Worm (Caenorhabditis elegans) whole organism, young adult: ENCODE measurements around the gene F56C3.10.
A peak's percentile ranks its signal among the peaks of the same experiment; 100 is the strongest.

Experiments used
- B0019.2 ChIP-seq: fragments of 200-800 bp; sonication (Bioruptor generic); conservative IDR thresholded peaks from 2 replicates; pipeline ENCODE4 v1.3.6; 2022; ENCODE audit warnings: missing genetic modification reagents, missing genetic modification characterization, missing compliant biosample characterization
- B0035.1 ChIP-seq: sonication (generic microtip); optimal IDR thresholded peaks from 2 replicates; lab custom pipeline; 2016; ENCODE audit warnings: missing genetic modification characterization, mild to moderate bottlenecking, missing compliant biosample characterization, missing genotype, missing genetic modification reagents
- B0261.1 ChIP-seq: sonication (generic microtip); optimal IDR thresholded peaks from 2 replicates; lab custom pipeline; 2016; ENCODE audit warnings: mild to moderate bottlenecking, missing genetic modification characterization, moderate library complexity, missing compliant biosample characterization
- B0336.3 ChIP-seq: fragments of 200-800 bp; sonication (Bioruptor generic); IDR thresholded peaks from 2 replicates; pipeline ENCODE4 v1.3.6; 2022; ENCODE audit warnings: missing genetic modification characterization, missing compliant biosample characterization
- C06A6.2 ChIP-seq: fragments of 200-800 bp; sonication (Bioruptor generic); conservative IDR thresholded peaks from 2 replicates; pipeline ENCODE4 v1.3.6; 2022; ENCODE audit warnings: missing genetic modification characterization, missing compliant biosample characterization
- D2030.7 ChIP-seq: fragments of 200-800 bp; sonication (Bioruptor generic); IDR thresholded peaks from 2 replicates; pipeline ENCODE4 v1.3.6; 2022; ENCODE audit warnings: missing genetic modification reagents, missing genetic modification characterization, missing compliant biosample characterization
- F10E7.11 ChIP-seq: sonication (generic microtip); optimal IDR thresholded peaks from 2 replicates; lab custom pipeline; 2017; ENCODE audit warnings: mild to moderate bottlenecking, missing genetic modification characterization, moderate library complexity, missing compliant biosample characterization
- F22D6.2 ChIP-seq: sonication (generic microtip); optimal IDR thresholded peaks from 2 replicates; lab custom pipeline; 2016; ENCODE audit warnings: mild to moderate bottlenecking, missing genetic modification characterization, missing compliant biosample characterization
- F37B4.10 ChIP-seq: fragments of 200-800 bp; sonication (Bioruptor generic); IDR thresholded peaks from 2 replicates; pipeline ENCODE4 v1.3.6; 2022; ENCODE audit warnings: missing genetic modification characterization, missing compliant biosample characterization
- F52B5.7 ChIP-seq: sonication (generic microtip); optimal IDR thresholded peaks from 2 replicates; lab custom pipeline; 2016; ENCODE audit warnings: mild to moderate bottlenecking, missing genetic modification characterization, missing compliant biosample characterization
- F57C9.4 ChIP-seq: sonication (generic microtip); optimal IDR thresholded peaks from 2 replicates; lab custom pipeline; 2017; ENCODE audit warnings: mild to moderate bottlenecking, missing genetic modification characterization, missing compliant biosample characterization
- Y67H2A.10 ChIP-seq: fragments of 200-800 bp; sonication (Bioruptor generic); conservative IDR thresholded peaks from 2 replicates; pipeline ENCODE4 v1.3.6; 2022; ENCODE audit warnings: missing genetic modification reagents, missing genetic modification characterization, missing compliant biosample characterization
- akir-1 ChIP-seq: fragments of 200-800 bp; sonication (Bioruptor generic); optimal IDR thresholded peaks from 2 replicates; lab custom pipeline; 2018; ENCODE audit warnings: mild to moderate bottlenecking, missing genetic modification characterization, moderate library complexity, missing compliant biosample characterization
- attf-3 ChIP-seq: fragments of 200-800 bp; sonication (Bioruptor generic); conservative IDR thresholded peaks from 2 replicates; pipeline ENCODE4 v1.3.6; 2022; ENCODE audit warnings: missing genetic modification reagents, missing genetic modification characterization, missing compliant biosample characterization
- attf-6 ChIP-seq: fragments of 200-800 bp; sonication (Bioruptor generic); IDR thresholded peaks from 2 replicates; pipeline ENCODE4 v1.3.6; 2022; ENCODE audit warnings: missing genetic modification reagents, missing genetic modification characterization, missing compliant biosample characterization
- ccch-3 ChIP-seq: fragments of 200-800 bp; sonication (Bioruptor generic); optimal IDR thresholded peaks from 2 replicates; lab custom pipeline; 2018; ENCODE audit warnings: mild to moderate bottlenecking, missing genetic modification characterization, missing compliant biosample characterization
- ceh-100 ChIP-seq: fragments of 200-800 bp; sonication (Bioruptor generic); IDR thresholded peaks from 2 replicates; pipeline ENCODE4 v1.3.6; 2022; ENCODE audit warnings: missing genetic modification reagents, missing genetic modification characterization, missing compliant biosample characterization
- ceh-79 ChIP-seq: sonication (generic microtip); optimal IDR thresholded peaks from 2 replicates; lab custom pipeline; 2017; ENCODE audit warnings: mild to moderate bottlenecking, missing genetic modification characterization, missing compliant biosample characterization
- ceh-91 ChIP-seq: fragments of 200-800 bp; sonication (Bioruptor generic); IDR thresholded peaks from 2 replicates; pipeline ENCODE4 v1.3.6; 2022; ENCODE audit warnings: missing genetic modification reagents, missing genetic modification characterization, missing compliant biosample characterization
- efl-1 ChIP-seq: fragments of 150-350 bp; optimal IDR thresholded peaks from 2 replicates; lab custom pipeline; 2014; ENCODE audit warnings: missing biosample characterization, missing genetic modification reagents, missing genetic modification characterization
- ekl-4 ChIP-seq: fragments of 200-800 bp; sonication (Bioruptor generic); IDR thresholded peaks from 2 replicates; pipeline ENCODE4 v1.3.6; 2022; ENCODE audit warnings: missing genetic modification reagents, missing genetic modification characterization, missing compliant biosample characterization
- ets-4 ChIP-seq: fragments of 200-800 bp; sonication (Bioruptor generic); optimal IDR thresholded peaks from 2 replicates; lab custom pipeline; 2018; ENCODE audit warnings: mild to moderate bottlenecking, missing genetic modification characterization, missing compliant biosample characterization
- fkh-3 ChIP-seq: sonication (generic microtip); optimal IDR thresholded peaks from 2 replicates; lab custom pipeline; 2016; ENCODE audit warnings: mild to moderate bottlenecking, missing genetic modification characterization, missing compliant biosample characterization
- gei-17 ChIP-seq: fragments of 200-800 bp; sonication (Bioruptor generic); optimal IDR thresholded peaks from 2 replicates; lab custom pipeline; 2018; ENCODE audit warnings: mild to moderate bottlenecking, missing genetic modification characterization, missing compliant biosample characterization
- hmg-1.2 ChIP-seq: fragments of 200-800 bp; sonication (Bioruptor generic); IDR thresholded peaks from 2 replicates; pipeline ENCODE4 v1.3.6; 2022; ENCODE audit warnings: missing genetic modification reagents, missing genetic modification characterization, missing compliant biosample characterization
- hmg-20 ChIP-seq: fragments of 200-800 bp; sonication (Bioruptor generic); IDR thresholded peaks from 2 replicates; pipeline ENCODE4 v1.3.6; 2022; ENCODE audit warnings: missing genetic modification reagents, missing genetic modification characterization, missing compliant biosample characterization
- lin-26 ChIP-seq: fragments of 200-800 bp; sonication (Bioruptor generic); IDR thresholded peaks from 2 replicates; pipeline ENCODE4 v1.3.6; 2022; ENCODE audit warnings: missing genetic modification reagents, missing genetic modification characterization, missing compliant biosample characterization
- lin-35 ChIP-seq, 3 experiments: fragments of 150-350 bp in 2 of 3; sonication (generic microtip) in 1 of 3; optimal IDR thresholded peaks; 2 replicates each; lab custom pipeline; 2014 to 2018; ENCODE audit warnings: missing biosample characterization in 3 of 3, missing genetic modification characterization in 3 of 3, missing genetic modification reagents in 3 of 3
- lin-40 ChIP-seq: sonication (generic microtip); optimal IDR thresholded peaks from 2 replicates; lab custom pipeline; 2016; ENCODE audit warnings: missing genetic modification characterization, mild to moderate bottlenecking, missing compliant biosample characterization, missing genotype, missing genetic modification reagents
- lsl-1 ChIP-seq: fragments of 200-800 bp; sonication (Bioruptor generic); optimal IDR thresholded peaks from 2 replicates; lab custom pipeline; 2018; ENCODE audit warnings: mild to moderate bottlenecking, missing genetic modification characterization, moderate library complexity, missing compliant biosample characterization
- madf-8 ChIP-seq: fragments of 200-800 bp; sonication (Bioruptor generic); conservative IDR thresholded peaks from 2 replicates; pipeline ENCODE4 v1.3.6; 2022; ENCODE audit warnings: missing genetic modification reagents, missing genetic modification characterization, missing compliant biosample characterization
- nfya-1 ChIP-seq: sonication (generic microtip); optimal IDR thresholded peaks from 2 replicates; lab custom pipeline; 2017; ENCODE audit warnings: antibody characterized with exemption, missing compliant biosample characterization, missing genetic modification characterization, borderline replicate concordance; ENCODE audit not compliant: insufficient read depth
- nhr-179 ChIP-seq: sonication (generic microtip); optimal IDR thresholded peaks from 2 replicates; lab custom pipeline; 2016; ENCODE audit warnings: mild to moderate bottlenecking, missing genetic modification characterization, missing compliant biosample characterization
- pbrm-1 ChIP-seq: fragments of 200-800 bp; sonication (Bioruptor generic); IDR thresholded peaks from 2 replicates; pipeline ENCODE4 v1.3.6; 2022; ENCODE audit warnings: missing genetic modification reagents, missing genetic modification characterization, missing compliant biosample characterization
- rcor-1 ChIP-seq: fragments of 200-800 bp; sonication (Bioruptor generic); IDR thresholded peaks from 2 replicates; pipeline ENCODE4 v1.3.6; 2022; ENCODE audit warnings: missing genetic modification reagents, missing genetic modification characterization, missing compliant biosample characterization
- rec-8 ChIP-seq, 2 experiments: sonication (generic microtip); optimal IDR thresholded peaks; 2 replicates each; lab custom pipeline; 2016; ENCODE audit warnings: mild to moderate bottlenecking in 2 of 2, missing genetic modification characterization in 2 of 2, missing genetic modification reagents in 2 of 2, missing genotype in 2 of 2, missing biosample characterization in 1 of 2, missing compliant biosample characterization in 1 of 2, moderate library complexity in 1 of 2
- repo-1 ChIP-seq: sonication (generic microtip); optimal IDR thresholded peaks from 2 replicates; lab custom pipeline; 2017; ENCODE audit warnings: mild to moderate bottlenecking, missing genetic modification characterization, missing compliant biosample characterization
- snpc-3.4 ChIP-seq: sonication (generic microtip); optimal IDR thresholded peaks from 2 replicates; lab custom pipeline; 2017; ENCODE audit warnings: missing genetic modification characterization, mild to moderate bottlenecking, missing compliant biosample characterization, antibody characterized with exemption, moderate library complexity, missing genotype, missing genetic modification reagents
- snpc-4 ChIP-seq, 5 experiments: fragments of 150-350 bp in 1 of 5; sonication (generic microtip) in 4 of 5; optimal IDR thresholded peaks; 2 replicates each; lab custom pipeline; 2014 to 2018; ENCODE audit warnings: missing genetic modification characterization in 5 of 5, missing biosample characterization in 3 of 5, antibody characterized with exemption in 2 of 5, mild to moderate bottlenecking in 2 of 5, missing compliant biosample characterization in 2 of 5, missing genotype in 2 of 5, moderate library complexity in 2 of 5, missing genetic modification reagents in 1 of 5
- sptf-2 ChIP-seq: fragments of 200-800 bp; sonication (Bioruptor generic); optimal IDR thresholded peaks from 2 replicates; lab custom pipeline; 2018; ENCODE audit warnings: mild to moderate bottlenecking, missing genetic modification characterization, missing compliant biosample characterization
- tlf-1 ChIP-seq: fragments of 200-800 bp; sonication (Bioruptor generic); optimal IDR thresholded peaks from 2 replicates; lab custom pipeline; 2018; ENCODE audit warnings: mild to moderate bottlenecking, missing genetic modification characterization, missing compliant biosample characterization
- unc-130 ChIP-seq: sonication (generic microtip); optimal IDR thresholded peaks from 2 replicates; lab custom pipeline; 2016; ENCODE audit warnings: missing genetic modification reagents, missing genetic modification characterization, missing compliant biosample characterization
- unc-62 ChIP-seq: fragments of 150-350 bp; optimal IDR thresholded peaks from 2 replicates; lab custom pipeline; 2014; ENCODE audit warnings: missing biosample characterization, missing genetic modification reagents, missing genetic modification characterization
- ztf-18 ChIP-seq: sonication (generic microtip); optimal IDR thresholded peaks from 2 replicates; lab custom pipeline; 2016; ENCODE audit warnings: missing genotype, mild to moderate bottlenecking, missing genetic modification characterization, missing compliant biosample characterization
- ztf-26 ChIP-seq: sonication (generic microtip); optimal IDR thresholded peaks from 2 replicates; lab custom pipeline; 2017; ENCODE audit warnings: missing genetic modification characterization, missing compliant biosample characterization
- ztf-28 ChIP-seq: fragments of 200-800 bp; sonication (Bioruptor generic); IDR thresholded peaks from 2 replicates; pipeline ENCODE4 v1.3.6; 2022; ENCODE audit warnings: missing genetic modification reagents, missing genetic modification characterization, missing compliant biosample characterization
- ztf-3 ChIP-seq: fragments of 200-800 bp; sonication (Bioruptor generic); optimal IDR thresholded peaks from 2 replicates; lab custom pipeline; 2018; ENCODE audit warnings: mild to moderate bottlenecking, missing genetic modification characterization, missing compliant biosample characterization

Gene F56C3.10

DNA sequence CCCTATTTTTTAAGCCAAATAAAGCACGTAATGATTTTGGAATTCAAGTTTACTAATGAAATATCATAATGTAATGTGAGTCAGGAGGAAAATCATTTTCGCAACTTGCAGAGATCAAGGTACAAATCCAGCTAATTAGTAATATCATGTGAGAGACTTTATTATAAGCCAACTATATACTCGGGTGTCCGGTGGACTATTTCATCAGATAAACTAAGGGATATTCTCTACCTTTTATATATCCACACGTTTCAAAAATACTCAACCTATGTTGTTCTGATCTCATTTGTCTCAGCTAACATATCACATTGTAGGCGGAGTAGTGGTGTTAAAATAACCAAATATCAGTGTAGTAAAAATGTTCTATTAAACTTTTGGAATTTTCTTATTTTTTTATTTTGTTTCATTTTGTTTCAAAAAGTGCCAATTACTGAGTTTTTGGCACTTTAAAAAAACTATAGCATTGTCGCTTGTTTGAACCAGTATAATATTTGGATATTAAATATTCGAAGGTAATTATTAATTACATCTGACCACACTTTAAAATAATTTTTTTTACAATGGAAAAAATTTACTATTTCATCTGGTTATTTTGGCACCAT lies 8.0 kb upstream of the F56C3.10 start (continued):
- TF ChIP-seq ccch-3 = peak; percentile 27
- peak; percentile 90 for TF ChIP-seq hmg-20 (GFP tag; lab: Robert Waterston, UW)
- peak; percentile 99 for TF ChIP-seq lin-40
- peak; percentile 7 for TF ChIP-seq ztf-18 (tag; lab: Kevin White, UChicago)
- no peak for TF ChIP-seq attf-3
- TF ChIP-seq ztf-3 (GFP tag; lab: Kevin White, UChicago) = peak; percentile 85
- peak; percentile 94 for TF ChIP-seq repo-1
- TF ChIP-seq C06A6.2 (GFP tag; lab: Robert Waterston, UW) = peak; percentile 87
- peak in 1 of 2 experiments; percentile 43 for TF ChIP-seq rec-8 (tag; optimal IDR thresholded peaks at IDR 0.05; lab: Kevin White, UChicago)
- peak; percentile 3 for TF ChIP-seq snpc-3.4 (tag; lab: Kevin White, UChicago)
- TF ChIP-seq ekl-4 (GFP tag; lab: Robert Waterston, UW) = peak; percentile 60
- TF ChIP-seq F22D6.2 (tag; lab: Kevin White, UChicago) = peak; percentile 92
- TF ChIP-seq ceh-79 (tag; lab: Kevin White, UChicago) = peak; percentile 48
- TF ChIP-seq nfya-1 (tag; lab: Kevin White, UChicago) = no peak
- TF ChIP-seq lin-35 (GFP tag; optimal IDR thresholded peaks at IDR 0.05; lab: Kevin White, UChicago) = peak in 2 of 3 experiments; percentile 48 to 95
- peak; percentile 47 for TF ChIP-seq F52B5.7 (tag; lab: Kevin White, UChicago)
- no peak for TF ChIP-seq efl-1 (GFP tag; lab: Kevin White, UChicago)
- TF ChIP-seq ceh-91 = no peak
- TF ChIP-seq B0035.1 (tag; lab: Kevin White, UChicago) = peak; percentile 83
- no peak for TF ChIP-seq madf-8 (GFP tag; lab: Robert Waterston, UW)
- TF ChIP-seq B0019.2 (GFP tag; lab: Robert Waterston, UW) = no peak
- 0 out of 2 replicates have a peak, but pooled peaks have one; percentile 30 for TF ChIP-seq lin-26 (GFP tag; lab: Robert Waterston, UW)
- TF ChIP-seq D2030.7 (GFP tag; lab: Robert Waterston, UW) = no peak
- peak; percentile 77 for TF ChIP-seq hmg-1.2 (GFP tag; lab: Robert Waterston, UW)
- peak; percentile 98 for TF ChIP-seq ztf-26 (tag; lab: Kevin White, UChicago)
- TF ChIP-seq ztf-28 (GFP tag; lab: Robert Waterston, UW) = no peak
- TF ChIP-seq lsl-1 (GFP tag; lab: Kevin White, UChicago) = no peak
- TF ChIP-seq Y67H2A.10 (GFP tag; lab: Robert Waterston, UW) = no peak
- 0 out of 2 replicates have a peak, but pooled peaks have one; percentile 84 for TF ChIP-seq F37B4.10
- TF ChIP-seq pbrm-1 (GFP tag; lab: Robert Waterston, UW) = peak; percentile 84
- peak; percentile 95 for TF ChIP-seq B0336.3
- TF ChIP-seq attf-6 (GFP tag; lab: Robert Waterston, UW) = no peak
- TF ChIP-seq unc-130 (GFP tag; lab: Kevin White, UChicago) = no peak
- TF ChIP-seq ceh-100 (GFP tag; lab: Robert Waterston, UW) = no peak; the same call in 1 of the 2 replicates
- peak; percentile 23 for TF ChIP-seq akir-1
- peak; percentile 47 for TF ChIP-seq B0261.1 (tag; lab: Kevin White, UChicago)
- TF ChIP-seq sptf-2 (GFP tag; lab: Kevin White, UChicago) = no peak
- no peak for TF ChIP-seq F57C9.4 (tag; lab: Kevin White, UChicago)
- peak; percentile 90 for TF ChIP-seq rcor-1 (GFP tag; lab: Robert Waterston, UW)
- peak; percentile 92 for TF ChIP-seq tlf-1 (GFP tag; lab: Kevin White, UChicago)
- peak; percentile 96 for TF ChIP-seq gei-17 (GFP tag; lab: Kevin White, UChicago)
- TF ChIP-seq fkh-3 = no peak
- TF ChIP-seq ets-4 = peak; percentile 27
- TF ChIP-seq F10E7.11 (tag; lab: Kevin White, UChicago) = peak; percentile 71
- peak; percentile 25 for TF ChIP-seq nhr-179 (tag; lab: Kevin White, UChicago)
- TF ChIP-seq snpc-4 (GFP tag; optimal IDR thresholded peaks at IDR 0.05; lab: Kevin White, UChicago) = no peak
- TF ChIP-seq snpc-4 (tag; optimal IDR thresholded peaks at IDR 0.05; lab: Kevin White, UChicago) = peak; percentile 41 to 81 (median 69)
- TF ChIP-seq unc-62 (GFP tag; lab: Kevin White, UChicago) = no peak
